Fruit fly (Drosophila melanogaster) whole organism, embryonic: Measurements from ENCODE around the gene Ccn.
A peak's percentile ranks its signal among the peaks of the same experiment; 100 is the strongest.

Experiments used
- Abd-B ChIP-seq: fragments of 200-800 bp; sonication (Bioruptor generic); optimal IDR thresholded peaks from 2 replicates; lab custom pipeline; 2018; ENCODE audit warnings: missing biosample characterization, mild to moderate bottlenecking, missing genetic modification characterization, moderate library complexity
- Bgb ChIP-seq: fragments of 200-800 bp; sonication (Bioruptor generic); IDR thresholded peaks from 2 replicates; pipeline ENCODE4 v1.3.6; 2022; ENCODE audit warnings: missing biosample characterization, missing genetic modification characterization; ENCODE audit not compliant: partially characterized antibody
- CG10979 ChIP-seq: fragments of 200-800 bp; sonication (Bioruptor generic); optimal IDR thresholded peaks from 2 replicates; lab custom pipeline; 2018; ENCODE audit warnings: missing biosample characterization, mild to moderate bottlenecking, missing genetic modification characterization, moderate library complexity
- CG11695 ChIP-seq: fragments of 200-800 bp; sonication (Bioruptor generic); IDR thresholded peaks from 3 replicates; pipeline ENCODE4 v1.3.6; 2022; ENCODE audit warnings: missing biosample characterization, missing genetic modification characterization
- CG13775 ChIP-seq: fragments of 200-800 bp; sonication (Bioruptor generic); optimal IDR thresholded peaks from 3 replicates; lab custom pipeline; 2017; ENCODE audit warnings: missing biosample characterization, mild to moderate bottlenecking, missing genetic modification characterization
- CG14441 ChIP-seq: fragments of 200-800 bp; sonication (Bioruptor generic); IDR thresholded peaks from 2 replicates; pipeline ENCODE4 v1.3.6; 2022; ENCODE audit warnings: missing biosample characterization, missing genetic modification characterization
- CG15011 ChIP-seq: fragments of 200-800 bp; sonication (Bioruptor generic); optimal IDR thresholded peaks from 3 replicates; lab custom pipeline; 2018; ENCODE audit warnings: missing biosample characterization, mild to moderate bottlenecking, missing genetic modification characterization
- CG15269 ChIP-seq: fragments of 200-800 bp; sonication (Bioruptor generic); optimal IDR thresholded peaks from 2 replicates; lab custom pipeline; 2018; ENCODE audit warnings: missing biosample characterization, mild to moderate bottlenecking, missing genetic modification characterization, moderate library complexity
- CG1602 ChIP-seq: fragments of 200-800 bp; sonication (Bioruptor generic); optimal IDR thresholded peaks from 3 replicates; lab custom pipeline; 2016; ENCODE audit warnings: missing biosample characterization, missing genetic modification characterization
- CG18262 ChIP-seq: fragments of 200-800 bp; optimal IDR thresholded peaks from 3 replicates; lab custom pipeline; 2019; ENCODE audit warnings: missing biosample characterization, mild to moderate bottlenecking, missing genetic modification characterization, moderate library complexity
- CG2712 ChIP-seq: fragments of 200-800 bp; optimal IDR thresholded peaks from 3 replicates; lab custom pipeline; 2019; ENCODE audit warnings: missing biosample characterization, mild to moderate bottlenecking, missing genetic modification characterization, moderate library complexity
- CG3407 ChIP-seq: fragments of 200-800 bp; sonication (Bioruptor generic); optimal IDR thresholded peaks from 2 replicates; lab custom pipeline; 2018; ENCODE audit warnings: missing biosample characterization, mild to moderate bottlenecking, missing genetic modification characterization
- CG42726 ChIP-seq: fragments of 200-800 bp; sonication (Bioruptor generic); IDR thresholded peaks from 2 replicates; pipeline ENCODE4 v1.3.6; 2022; ENCODE audit warnings: missing biosample characterization, missing genetic modification characterization; ENCODE audit not compliant: partially characterized antibody
- CG4282 ChIP-seq: fragments of 200-800 bp; sonication (Bioruptor generic); optimal IDR thresholded peaks from 2 replicates; lab custom pipeline; 2016; ENCODE audit warnings: missing biosample characterization, missing genetic modification characterization
- CG4328 ChIP-seq: fragments of 200-800 bp; sonication (Bioruptor generic); optimal IDR thresholded peaks from 3 replicates; lab custom pipeline; 2017; ENCODE audit warnings: missing biosample characterization, missing genetic modification reagents, missing genetic modification characterization
- CG4730 ChIP-seq: fragments of 200-800 bp; sonication (Bioruptor generic); IDR thresholded peaks from 2 replicates; pipeline ENCODE4 v1.3.6; 2022; ENCODE audit warnings: missing biosample characterization, missing genetic modification characterization
- CG6813 ChIP-seq: fragments of 200-800 bp; sonication (Bioruptor generic); optimal IDR thresholded peaks from 2 replicates; lab custom pipeline; 2017; ENCODE audit warnings: missing biosample characterization, missing genetic modification characterization, mild to moderate bottlenecking, moderate library complexity, missing genetic modification reagents
- CG6854 ChIP-seq: fragments of 200-800 bp; sonication (Bioruptor generic); optimal IDR thresholded peaks from 3 replicates; lab custom pipeline; 2017; ENCODE audit warnings: missing biosample characterization, mild to moderate bottlenecking, missing genetic modification characterization
- CG7271 ChIP-seq: fragments of 200-800 bp; sonication (Bioruptor generic); optimal IDR thresholded peaks from 2 replicates; lab custom pipeline; 2018; ENCODE audit warnings: missing biosample characterization, mild to moderate bottlenecking, missing genetic modification characterization, moderate library complexity
- CG7556 ChIP-seq: fragments of 200-800 bp; sonication (Bioruptor generic); optimal IDR thresholded peaks from 2 replicates; lab custom pipeline; 2017; ENCODE audit warnings: missing biosample characterization, mild to moderate bottlenecking, missing genetic modification characterization
- CG8388 ChIP-seq: fragments of 200-800 bp; sonication (Bioruptor generic); optimal IDR thresholded peaks from 2 replicates; lab custom pipeline; 2019; ENCODE audit warnings: missing biosample characterization, mild to moderate bottlenecking, missing genetic modification characterization, moderate library complexity
- Deaf1 ChIP-seq: fragments of 200-800 bp; optimal IDR thresholded peaks from 3 replicates; lab custom pipeline; 2019; ENCODE audit warnings: missing biosample characterization, mild to moderate bottlenecking, missing genetic modification characterization, moderate library complexity
- Dip2 ChIP-seq: fragments of 200-800 bp; sonication (Bioruptor generic); IDR thresholded peaks from 2 replicates; pipeline ENCODE4 v1.3.6; 2022; ENCODE audit warnings: missing biosample characterization, missing genetic modification characterization
- Dll ChIP-seq: fragments of 200-800 bp; sonication (Bioruptor generic); IDR thresholded peaks from 4 replicates; pipeline ENCODE4 v1.3.6; 2022; ENCODE audit warnings: missing biosample characterization, missing genetic modification characterization; ENCODE audit not compliant: partially characterized antibody
- ERR ChIP-seq: fragments of 200-800 bp; sonication (Bioruptor generic); optimal IDR thresholded peaks from 2 replicates; lab custom pipeline; 2016; ENCODE audit warnings: missing biosample characterization, missing genetic modification characterization
- Fer1 ChIP-seq: fragments of 200-800 bp; sonication (Bioruptor generic); optimal IDR thresholded peaks from 2 replicates; lab custom pipeline; 2017; ENCODE audit warnings: missing biosample characterization, mild to moderate bottlenecking, missing genetic modification characterization
- Fer3 ChIP-seq: fragments of 200-800 bp; sonication (Bioruptor generic); optimal IDR thresholded peaks from 2 replicates; lab custom pipeline; 2018; ENCODE audit warnings: missing biosample characterization, mild to moderate bottlenecking, missing genetic modification characterization, moderate library complexity
- Gug ChIP-seq: fragments of 200-800 bp; sonication (Bioruptor generic); IDR thresholded peaks from 4 replicates; pipeline ENCODE4 v1.3.6; 2022; ENCODE audit warnings: missing biosample characterization, missing genetic modification characterization
- Hey ChIP-seq: fragments of 200-800 bp; sonication (Bioruptor generic); optimal IDR thresholded peaks from 3 replicates; lab custom pipeline; 2018; ENCODE audit warnings: missing biosample characterization, mild to moderate bottlenecking, missing genetic modification characterization
- Hmx ChIP-seq: fragments of 200-800 bp; sonication (Bioruptor generic); optimal IDR thresholded peaks from 2 replicates; lab custom pipeline; 2016; ENCODE audit warnings: missing biosample characterization, missing genetic modification characterization
- MBD-R2 ChIP-seq: fragments of 200-800 bp; sonication (Bioruptor generic); IDR thresholded peaks from 2 replicates; pipeline ENCODE4 v1.3.6; 2022; ENCODE audit warnings: missing biosample characterization, missing genetic modification characterization
- MTF-1 ChIP-seq: fragments of 200-800 bp; sonication (Bioruptor generic); optimal IDR thresholded peaks from 2 replicates; lab custom pipeline; 2018; ENCODE audit warnings: missing biosample characterization, mild to moderate bottlenecking, missing genetic modification characterization, borderline replicate concordance
- Max ChIP-seq: fragments of 200-800 bp; sonication (Bioruptor generic); optimal IDR thresholded peaks from 2 replicates; lab custom pipeline; 2016; ENCODE audit warnings: missing biosample characterization, mild to moderate bottlenecking, missing genetic modification characterization
- Nf-YC ChIP-seq: fragments of 200-800 bp; optimal IDR thresholded peaks from 3 replicates; lab custom pipeline; 2019; ENCODE audit warnings: missing biosample characterization, mild to moderate bottlenecking, missing genetic modification characterization, moderate library complexity
- NfI ChIP-seq: fragments of 200-800 bp; sonication (Bioruptor generic); optimal IDR thresholded peaks from 3 replicates; lab custom pipeline; 2018; ENCODE audit warnings: missing biosample characterization, mild to moderate bottlenecking, missing genetic modification characterization, moderate library complexity
- Side ChIP-seq: fragments of 200-800 bp; sonication (Bioruptor generic); optimal IDR thresholded peaks from 2 replicates; lab custom pipeline; 2016; ENCODE audit warnings: missing biosample characterization, missing genetic modification characterization
- Sry-β ChIP-seq: fragments of 200-800 bp; sonication (Bioruptor generic); optimal IDR thresholded peaks from 2 replicates; lab custom pipeline; 2018; ENCODE audit warnings: missing biosample characterization, mild to moderate bottlenecking, missing genetic modification characterization, moderate library complexity
- Sry-δ ChIP-seq: fragments of 200-800 bp; sonication (Bioruptor generic); optimal IDR thresholded peaks from 2 replicates; lab custom pipeline; 2016; ENCODE audit warnings: missing biosample characterization, missing genetic modification characterization
- ac ChIP-seq: fragments of 200-800 bp; sonication (Bioruptor generic); optimal IDR thresholded peaks from 3 replicates; lab custom pipeline; 2017; ENCODE audit warnings: missing biosample characterization, mild to moderate bottlenecking, missing genetic modification characterization
- amos ChIP-seq: fragments of 200-800 bp; sonication (Bioruptor generic); IDR thresholded peaks from 2 replicates; pipeline ENCODE4 v1.3.6; 2022; ENCODE audit warnings: missing biosample characterization, missing genetic modification characterization; ENCODE audit not compliant: partially characterized antibody
- aop ChIP-seq: fragments of 200-800 bp; sonication (Bioruptor generic); IDR thresholded peaks from 2 replicates; pipeline ENCODE4 v1.3.6; 2022; ENCODE audit warnings: missing biosample characterization, missing genetic modification characterization
- bbx ChIP-seq: fragments of 200-800 bp; sonication (Bioruptor generic); IDR thresholded peaks from 2 replicates; pipeline ENCODE4 v1.3.6; 2022; ENCODE audit warnings: missing biosample characterization, missing genetic modification characterization; ENCODE audit not compliant: partially characterized antibody
- chm ChIP-seq: fragments of 200-800 bp; sonication (Bioruptor generic); IDR thresholded peaks from 2 replicates; pipeline ENCODE4 v1.3.6; 2022; ENCODE audit warnings: missing biosample characterization, missing genetic modification characterization
- dimm ChIP-seq: fragments of 200-800 bp; sonication (Bioruptor generic); IDR thresholded peaks from 2 replicates; pipeline ENCODE4 v1.3.6; 2022; ENCODE audit warnings: missing biosample characterization, missing genetic modification characterization
- en ChIP-seq: fragments of 200-800 bp; sonication (Bioruptor generic); optimal IDR thresholded peaks from 2 replicates; lab custom pipeline; 2016; ENCODE audit warnings: missing biosample characterization, missing genetic modification characterization
- gem ChIP-seq: fragments of 200-800 bp; sonication (Bioruptor generic); optimal IDR thresholded peaks from 2 replicates; lab custom pipeline; 2019; ENCODE audit warnings: missing biosample characterization, mild to moderate bottlenecking, missing genetic modification characterization, moderate library complexity
- h ChIP-seq: fragments of >200 bp; optimal IDR thresholded peaks from 2 replicates; lab custom pipeline; 2017
- lmd ChIP-seq: fragments of 200-800 bp; sonication (Bioruptor generic); IDR thresholded peaks from 2 replicates; pipeline ENCODE4 v1.3.6; 2022; ENCODE audit warnings: missing biosample characterization, missing genetic modification characterization
- lov ChIP-seq, 2 experiments: fragments of 200-800 bp in 1 of 2; fragments of >200 bp in 1 of 2; sonication (Bioruptor generic) in 1 of 2; IDR thresholded peaks in 1 of 2; optimal IDR thresholded peaks in 1 of 2; 2 replicates in 1 of 2; 3 replicates in 1 of 2; pipeline versions ENCODE4 v1.3.6 to Lab custom; 2017 to 2022; ENCODE audit warnings: missing biosample characterization in 1 of 2, missing genetic modification characterization in 1 of 2
- zfh2 ChIP-seq: fragments of 200-800 bp; sonication (Bioruptor generic); optimal IDR thresholded peaks from 2 replicates; lab custom pipeline; 2016; ENCODE audit warnings: missing biosample characterization, missing genetic modification characterization

Ccn gene

dm6 chr3L:17656716-17657395 is 33.0 kb upstream of the Ccn start (continued):
- no peak for TF ChIP-seq CG7271 (tag; lab: Kevin White, UChicago)
- no peak for TF ChIP-seq CG14441
- TF ChIP-seq dimm (GFP tag; lab: Robert Waterston, UW): no peak
- no peak for TF ChIP-seq lov (optimal IDR thresholded peaks at IDR 0.05; lab: Kevin White, UChicago)
- TF ChIP-seq lov (GFP tag; IDR thresholded peaks at IDR 0.05; lab: Robert Waterston, UW): no peak
- TF ChIP-seq lmd (GFP tag; lab: Robert Waterston, UW): no peak
- TF ChIP-seq h (lab: Kevin White, UChicago): no peak
- no peak for TF ChIP-seq Abd-B (GFP tag; lab: Kevin White, UChicago)
- TF ChIP-seq en (GFP tag; lab: Kevin White, UChicago): no peak
- no peak for TF ChIP-seq CG1602
- no peak for TF ChIP-seq Gug (GFP tag; lab: Robert Waterston, UW)
- no peak for TF ChIP-seq CG4730
- TF ChIP-seq CG3407 (GFP tag; lab: Kevin White, UChicago): peak; percentile 24
- TF ChIP-seq Hey (tag; lab: Kevin White, UChicago): peak; percentile 86
- no peak for TF ChIP-seq Nf-YC (tag; lab: Kevin White, UChicago)
- no peak for TF ChIP-seq CG7556 (GFP tag; lab: Kevin White, UChicago)
- TF ChIP-seq MBD-R2 (GFP tag; lab: Robert Waterston, UW): no peak
- no peak for TF ChIP-seq CG15011 (GFP tag; lab: Kevin White, UChicago)
- no peak for TF ChIP-seq Dip2 (GFP tag; lab: Robert Waterston, UW)
- peak; percentile 17 for TF ChIP-seq gem (tag; lab: Kevin White, UChicago)
- TF ChIP-seq Hmx (GFP tag; lab: Kevin White, UChicago): no peak
- no peak for TF ChIP-seq amos (GFP tag; lab: Robert Waterston, UW)
- no peak for TF ChIP-seq bbx
- no peak for TF ChIP-seq chm
- no peak for TF ChIP-seq ERR
- no peak for TF ChIP-seq Sry-δ (GFP tag; lab: Kevin White, UChicago)
- TF ChIP-seq Side (GFP tag; lab: Kevin White, UChicago): no peak
- TF ChIP-seq CG2712: no peak
- TF ChIP-seq CG8388: no peak
- TF ChIP-seq CG4282 (GFP tag; lab: Kevin White, UChicago): no peak
- TF ChIP-seq Max: no peak
- TF ChIP-seq zfh2 (GFP tag; lab: Kevin White, UChicago): no peak
- TF ChIP-seq CG11695 (GFP tag; lab: Robert Waterston, UW): no peak
- TF ChIP-seq MTF-1: no peak
- TF ChIP-seq Deaf1 (tag; lab: Kevin White, UChicago): no peak
- TF ChIP-seq Sry-β (GFP tag; lab: Kevin White, UChicago): no peak
- TF ChIP-seq aop: no peak
- TF ChIP-seq Fer1 (GFP tag; lab: Kevin White, UChicago): no peak
- no peak for TF ChIP-seq CG42726 (GFP tag; lab: Robert Waterston, UW)
- no peak for TF ChIP-seq CG18262 (tag; lab: Kevin White, UChicago)
- TF ChIP-seq Fer3 (tag; lab: Kevin White, UChicago): no peak
- TF ChIP-seq CG15269 (tag; lab: Kevin White, UChicago): no peak
- no peak for TF ChIP-seq CG10979 (tag; lab: Kevin White, UChicago)
- TF ChIP-seq CG4328 (GFP tag; lab: Kevin White, UChicago): no peak
- TF ChIP-seq Dll (GFP tag; lab: Robert Waterston, UW): no peak
- TF ChIP-seq CG6854: no peak
- peak; percentile 45 for TF ChIP-seq CG6813 (GFP tag; lab: Kevin White, UChicago)
- TF ChIP-seq CG13775 (GFP tag; lab: Kevin White, UChicago): no peak
- peak; percentile 17 for TF ChIP-seq ac (GFP tag; lab: Kevin White, UChicago)
- TF ChIP-seq NfI (GFP tag; lab: Kevin White, UChicago): no peak
- TF ChIP-seq Bgb (GFP tag; lab: Robert Waterston, UW): no peak
